Worm (Caenorhabditis elegans): ENCODE measurements around the gene ocr-3.

ocr-3 gene

DNA sequence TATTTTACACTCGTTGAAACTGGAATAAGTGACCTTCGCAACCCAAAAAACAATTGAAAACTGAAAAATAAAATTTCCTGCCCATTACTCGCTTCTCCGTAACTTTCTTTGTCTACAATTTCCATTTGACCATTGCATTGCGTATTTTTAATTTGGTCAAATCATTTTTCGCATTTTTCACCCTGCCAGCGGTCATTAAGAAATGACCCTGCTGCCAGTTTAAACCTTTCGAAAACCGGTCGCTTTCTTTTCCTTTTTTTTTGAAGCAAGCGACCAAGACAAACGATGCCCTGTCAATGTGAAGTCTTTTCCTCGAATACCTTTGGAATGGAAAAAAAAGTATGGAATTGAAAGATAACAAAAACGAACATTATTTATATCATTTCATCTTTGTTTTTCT is 7.6 kb upstream of the ocr-3 start:
- TF ChIP-seq unc-62 (GFP tag; optimal IDR thresholded peaks at IDR 0.05): no peak

DNA sequence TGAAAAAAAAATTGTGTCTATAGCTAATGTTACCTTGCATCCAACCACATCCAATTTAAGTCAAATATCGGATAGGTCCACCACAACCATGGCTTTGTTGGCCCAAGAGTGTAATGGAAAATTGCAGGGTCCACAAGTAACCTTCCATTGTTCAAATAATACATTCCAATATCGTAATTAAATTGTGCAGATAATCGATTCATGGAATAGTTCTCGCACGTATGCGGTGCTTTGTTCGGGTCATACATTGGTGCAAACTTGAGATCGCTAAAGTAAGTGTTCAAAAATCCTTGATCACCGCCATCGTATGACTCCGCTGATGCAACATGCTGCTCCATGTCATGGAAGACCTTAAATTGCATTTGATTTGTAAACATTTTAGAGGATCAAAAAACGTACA is 5.4 kb upstream of the ocr-3 start:
- no peak for TF ChIP-seq unc-62 (GFP tag; optimal IDR thresholded peaks at IDR 0.05)

DNA sequence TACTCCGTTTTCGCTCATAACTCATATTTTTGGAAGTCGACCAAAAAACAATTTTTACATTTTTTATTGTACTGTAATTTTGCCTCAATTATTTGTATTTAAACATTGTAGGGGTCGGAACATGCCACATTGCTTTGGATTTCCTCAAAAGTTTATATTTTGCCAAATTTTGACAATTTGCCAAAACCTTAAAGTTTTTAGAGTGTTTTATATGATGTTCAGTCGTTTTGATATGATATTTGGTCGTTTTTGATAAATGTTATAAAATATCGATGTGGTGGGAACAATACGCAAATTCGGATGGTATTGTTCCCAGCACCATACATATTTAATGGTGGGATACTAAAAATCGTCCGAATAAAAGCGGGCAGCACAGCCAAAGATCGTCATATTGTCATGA is 4.4 kb upstream of the ocr-3 start, which contains the start of gene T10B10.9:
T10B10.9 (plus strand) TSS at position 301 of the 400 bp plus-strand sequence.
- TF ChIP-seq unc-62 (GFP tag; optimal IDR thresholded peaks at IDR 0.05): no peak

DNA sequence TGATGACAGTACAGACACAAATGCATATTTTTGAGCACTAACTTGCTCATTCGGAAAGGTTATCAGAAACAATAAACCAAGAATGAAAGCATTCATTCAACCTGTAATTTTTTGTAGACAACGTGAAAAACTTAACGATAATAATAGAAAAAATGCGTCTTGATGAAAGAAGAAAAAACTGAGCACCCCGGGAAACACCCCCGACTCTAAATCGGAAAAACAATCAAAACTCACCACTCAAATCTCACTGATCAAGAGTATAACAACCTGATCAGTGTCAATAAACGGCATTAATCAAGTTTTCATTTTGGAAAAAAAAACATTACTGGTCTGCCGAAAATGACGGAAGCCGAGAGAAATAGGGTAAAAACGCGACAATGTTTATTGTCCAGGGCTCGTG is 2.4 kb upstream of the ocr-3 start, which contains the start of gene T10B10.8:
T10B10.8 (minus strand) TSS at position 101 of the 400 bp plus-strand sequence.
- TF ChIP-seq unc-62 (GFP tag; optimal IDR thresholded peaks at IDR 0.05): no peak

DNA sequence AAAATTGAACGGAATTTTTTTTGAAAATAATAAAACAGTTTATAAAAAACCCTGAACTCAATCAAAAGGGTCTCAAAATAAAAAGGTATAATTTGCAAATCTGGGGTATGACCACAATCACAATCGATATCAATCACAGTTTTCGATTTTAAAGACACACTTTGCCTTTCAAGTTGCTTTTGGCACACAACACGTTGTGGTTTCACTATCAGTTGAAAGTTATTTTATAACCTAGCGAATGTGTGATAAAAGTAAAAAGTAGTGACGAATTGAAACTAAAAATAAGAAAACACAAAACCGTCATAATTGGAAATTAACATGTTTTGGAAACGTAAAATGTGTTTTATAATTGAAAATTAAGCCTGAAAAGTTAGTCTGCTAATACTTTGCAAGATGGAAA is 832 bp upstream of the ocr-3 start:
- no peak for TF ChIP-seq unc-62 (GFP tag; optimal IDR thresholded peaks at IDR 0.05)

DNA sequence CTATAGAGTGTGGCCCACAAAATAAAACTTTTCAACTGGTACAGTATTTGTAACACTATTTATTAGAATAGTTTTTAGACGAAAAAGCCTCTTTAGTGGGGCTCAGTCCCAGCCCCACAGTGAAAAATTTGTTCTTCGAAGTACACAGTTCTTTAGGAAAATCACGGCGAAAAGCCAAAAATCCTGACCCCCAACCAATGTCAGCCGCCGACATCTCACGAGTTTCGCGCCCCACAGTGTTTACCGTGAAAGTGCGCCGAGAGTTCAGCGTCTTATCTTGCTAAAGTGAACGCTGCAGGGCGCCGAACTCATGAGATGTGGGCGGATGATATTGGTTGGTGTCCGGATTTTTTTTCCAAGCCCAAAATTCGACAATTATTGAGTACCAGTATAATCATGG is 2.4 kb downstream of the ocr-3 start:
- TF ChIP-seq unc-62 (GFP tag; optimal IDR thresholded peaks at IDR 0.05): no peak

DNA sequence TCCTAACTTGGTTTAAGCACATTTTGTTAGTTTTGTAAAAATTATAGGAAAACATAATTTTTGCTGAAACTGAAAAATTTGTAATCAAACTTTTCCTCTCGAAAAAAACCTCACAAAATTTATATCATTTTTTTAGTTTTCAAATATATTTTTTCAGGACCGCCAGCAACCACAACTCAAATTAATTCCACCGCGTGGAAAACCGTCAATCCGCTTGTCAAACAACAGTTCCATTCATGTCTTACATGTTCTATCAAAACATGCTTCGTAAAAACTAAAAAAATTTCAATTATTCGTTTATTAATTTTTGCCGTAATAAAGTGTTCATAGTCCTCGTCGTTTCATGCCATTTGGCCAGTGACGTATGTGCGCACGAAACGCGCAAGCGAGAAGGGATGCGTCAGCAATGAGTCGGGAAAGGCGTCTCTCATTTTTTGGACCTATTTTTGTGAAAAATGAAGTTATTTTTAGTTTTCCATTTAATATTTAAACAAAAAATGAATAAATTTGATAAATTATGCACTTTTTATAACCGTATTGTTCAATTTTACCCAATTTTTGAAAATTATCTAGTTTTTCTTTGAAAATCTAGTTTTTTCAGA is 4.9 kb downstream of the ocr-3 start, which contains the start of gene ucr-2.2:
ucr-2.2 (plus strand) TSS at position 602 of the 602 bp plus-strand sequence.
- TF ChIP-seq unc-62 (GFP tag; optimal IDR thresholded peaks at IDR 0.05): no peak

DNA sequence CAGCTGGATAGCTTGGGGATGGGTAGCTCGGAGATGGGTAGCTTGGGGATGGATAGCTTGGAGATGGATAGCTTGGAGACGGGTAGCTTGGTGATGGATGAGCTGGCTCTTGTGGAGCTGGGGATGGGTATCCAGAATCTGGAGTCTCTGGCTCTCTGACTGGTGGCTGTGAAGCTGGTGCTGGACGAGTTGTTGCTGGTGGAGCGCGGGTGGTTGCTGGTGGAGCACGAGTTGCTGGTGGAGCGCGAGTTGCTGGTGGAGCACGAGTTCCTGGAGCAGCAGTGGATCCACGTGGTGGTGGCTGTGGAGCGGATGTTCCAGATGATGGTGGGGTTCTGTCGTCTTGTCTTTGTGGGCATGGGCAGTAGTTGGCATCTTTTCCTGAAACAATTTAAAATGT is 6.7 kb downstream of the ocr-3 start:
- TF ChIP-seq unc-62 (GFP tag; optimal IDR thresholded peaks at IDR 0.05): no peak

DNA sequence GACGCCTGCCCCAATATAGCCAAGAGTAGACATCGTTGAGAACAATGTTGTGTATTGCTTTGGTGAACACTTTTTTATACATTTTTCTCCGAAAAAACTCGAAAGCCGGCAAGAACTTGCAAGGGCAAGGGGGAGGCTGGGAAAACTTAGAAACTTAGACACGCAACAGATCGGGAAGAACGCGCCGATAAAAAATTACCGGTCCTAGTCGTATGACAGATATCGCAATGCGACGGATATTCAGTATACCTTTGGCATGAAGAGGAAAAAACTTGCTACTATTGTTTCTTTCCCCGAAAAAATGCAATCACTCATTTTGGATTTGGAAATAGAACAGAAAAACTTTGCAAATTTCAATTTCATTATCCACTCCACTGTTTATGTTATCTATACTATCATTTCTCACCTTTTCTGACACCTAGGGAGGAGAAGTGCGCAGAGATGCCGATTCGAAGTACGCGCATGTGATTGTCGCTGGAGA is 7.9 kb downstream of the ocr-3 start, which contains the start of gene col-41:
col-41 (minus strand) TSS at position 51 of the 481 bp plus-strand sequence.
- no peak for TF ChIP-seq unc-62 (GFP tag; optimal IDR thresholded peaks at IDR 0.05)

DNA sequence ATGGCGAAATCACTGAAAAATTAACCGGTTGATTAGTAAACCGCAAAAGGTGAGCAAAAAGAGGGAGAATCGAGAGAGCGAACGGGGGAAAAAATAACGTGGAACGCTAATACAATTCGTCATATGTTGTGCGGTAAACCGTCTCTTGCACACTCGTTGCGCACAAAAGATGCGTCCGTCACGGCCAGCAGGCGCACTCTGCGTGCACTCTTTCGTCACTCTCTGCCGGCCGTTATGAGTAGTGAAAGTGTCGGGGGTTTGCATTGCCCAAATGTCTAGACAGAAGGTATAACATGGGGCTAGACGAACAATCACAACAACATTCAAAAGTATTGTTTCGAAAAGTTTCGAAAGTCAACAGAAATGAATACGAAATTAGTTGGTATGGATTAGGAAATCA is 12.9 kb downstream of the ocr-3 start, which contains the start of gene pkhm-2:
pkhm-2 (minus strand) TSS at position 12 of the 400 bp plus-strand sequence.
- TF ChIP-seq unc-62 (GFP tag; optimal IDR thresholded peaks at IDR 0.05): no peak

DNA sequence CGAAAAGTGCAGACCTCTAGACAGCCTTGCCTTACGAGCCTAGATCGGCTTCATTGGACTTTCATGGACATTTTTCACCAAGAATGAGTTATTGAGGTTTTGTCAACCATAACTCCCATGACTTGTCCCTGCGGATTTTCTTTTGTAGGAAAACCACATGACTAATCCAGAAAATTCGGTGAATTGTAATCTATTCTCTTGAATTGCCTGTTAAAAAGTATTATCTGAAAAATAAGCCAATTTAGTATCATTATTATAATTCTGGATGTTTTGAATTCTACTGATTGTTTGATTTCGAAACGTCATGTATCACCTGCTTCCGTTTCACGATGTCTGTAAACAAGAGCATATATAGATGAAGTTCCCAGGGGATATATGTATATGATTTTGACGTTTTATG is 20.0 kb downstream of the ocr-3 start:
- no peak for TF ChIP-seq unc-62 (GFP tag; optimal IDR thresholded peaks at IDR 0.05)

DNA sequence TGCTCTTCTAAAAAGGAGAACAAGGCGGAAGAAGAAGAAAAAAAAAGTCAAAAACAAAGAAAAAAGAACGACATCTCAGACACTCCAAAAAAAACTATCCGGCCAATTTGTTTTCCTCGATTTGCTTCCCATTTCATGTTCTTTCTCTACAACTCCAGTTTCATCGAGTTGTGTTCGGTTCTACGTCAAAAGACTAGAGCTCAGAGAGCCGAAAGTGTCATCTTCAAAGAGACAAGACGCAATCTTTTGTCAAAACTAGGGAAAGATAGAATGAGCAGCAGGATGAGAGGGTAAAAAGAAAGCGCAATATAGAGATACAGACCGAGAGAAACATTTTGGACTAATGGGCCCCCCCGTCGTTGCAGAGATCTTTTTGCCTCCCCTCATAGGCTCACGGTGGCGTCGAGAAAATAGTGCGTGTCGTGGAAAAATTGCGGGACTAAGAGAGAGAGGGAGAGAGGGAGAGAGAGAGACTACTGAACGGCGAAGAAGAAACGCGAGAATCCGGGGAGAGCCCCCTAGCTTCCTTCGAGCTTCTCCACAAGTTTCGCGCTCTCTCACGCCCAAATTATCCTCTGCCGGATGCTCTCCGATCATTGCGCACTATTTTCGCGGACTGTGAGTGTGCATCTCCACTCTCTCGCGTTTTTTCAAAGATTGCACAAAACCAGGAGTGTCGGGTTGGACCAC is 20.6 kb downstream of the ocr-3 start:
- TF ChIP-seq unc-62 (GFP tag; optimal IDR thresholded peaks at IDR 0.05): no peak

DNA sequence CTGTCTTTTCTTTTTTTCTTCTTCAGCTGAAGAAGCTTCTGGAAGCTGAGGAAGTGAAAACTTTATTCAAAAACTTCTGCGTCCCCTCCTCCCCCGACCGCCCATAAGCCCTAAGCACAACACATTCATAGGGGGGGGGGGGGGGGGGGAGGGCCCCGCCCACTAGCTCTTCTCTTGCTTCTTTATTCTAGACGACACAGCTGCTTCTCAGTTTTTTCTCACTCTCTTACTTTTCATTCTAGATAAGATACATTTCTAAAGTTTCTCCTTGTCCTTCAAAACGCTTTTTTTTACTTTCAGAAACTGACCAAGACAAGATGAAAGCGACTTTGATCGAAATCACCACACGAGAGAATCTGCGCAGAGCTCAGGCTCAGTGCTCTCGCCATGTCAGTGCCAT is 21.3 kb downstream of the ocr-3 start, which contains the start of gene T10B10.4:
T10B10.4 (plus strand) TSS at position 301 of the 400 bp plus-strand sequence.
- TF ChIP-seq unc-62 (GFP tag; optimal IDR thresholded peaks at IDR 0.05): no peak

DNA sequence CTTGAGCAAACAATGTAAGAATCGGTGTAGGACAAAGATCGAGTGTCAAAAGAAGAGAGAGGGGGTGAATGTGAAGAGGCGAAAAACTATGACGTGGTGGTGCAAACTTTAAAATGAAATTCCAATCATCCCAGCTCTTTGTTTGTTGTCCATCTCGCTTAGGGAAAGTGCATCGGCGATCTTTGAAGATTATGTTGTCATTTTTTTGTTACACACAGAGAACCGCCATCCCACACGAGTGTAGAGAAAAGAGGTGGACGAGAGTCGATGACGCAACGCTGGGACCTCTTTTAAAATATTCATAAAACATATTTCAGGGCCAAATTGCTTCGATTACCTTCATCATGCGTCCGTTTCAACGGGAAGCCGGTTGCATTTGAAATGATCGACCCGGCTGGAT is 22.8 kb downstream of the ocr-3 start:
- no peak for TF ChIP-seq unc-62 (GFP tag; optimal IDR thresholded peaks at IDR 0.05)

DNA sequence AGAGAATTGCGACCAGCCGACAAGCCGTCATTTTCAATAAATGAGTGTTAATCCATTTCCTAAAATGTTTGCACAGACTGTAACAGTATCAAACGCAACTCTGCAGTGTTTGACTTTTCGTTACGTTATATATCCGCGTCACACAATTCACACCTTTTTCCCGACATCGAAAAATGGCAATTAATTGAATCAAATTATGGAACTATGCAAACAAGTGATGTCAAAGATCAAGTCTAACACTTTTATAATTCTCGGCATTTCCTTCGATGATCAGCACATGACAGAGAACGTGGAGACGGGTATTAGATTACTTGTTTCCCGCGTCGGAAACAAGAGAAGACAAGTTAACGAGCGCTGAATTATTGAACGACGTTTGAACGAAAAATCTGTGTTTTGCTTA is 25.8 kb downstream of the ocr-3 start, which contains the start of gene phat-6:
phat-6 (minus strand) TSS at position 101 of the 400 bp plus-strand sequence.
- no peak for TF ChIP-seq unc-62 (GFP tag; optimal IDR thresholded peaks at IDR 0.05)

DNA sequence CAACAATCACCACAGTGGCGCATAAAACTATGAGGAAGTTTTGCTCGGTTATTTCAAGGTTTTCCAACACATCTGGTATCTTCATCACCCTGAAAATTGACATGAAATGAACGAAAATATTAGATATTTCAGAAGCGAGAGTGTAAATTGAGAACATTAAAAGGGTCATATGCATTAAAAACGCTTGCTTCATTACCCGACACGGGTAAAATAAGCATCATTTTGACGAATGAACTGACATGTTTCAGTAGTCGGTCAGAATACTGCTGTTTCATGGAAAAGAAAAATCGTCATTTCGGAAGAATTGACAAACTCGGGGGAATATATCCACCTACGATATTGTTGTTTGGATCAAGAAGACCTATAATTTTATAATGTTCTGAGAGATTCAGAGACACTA is 30.5 kb downstream of the ocr-3 start, which contains the start of gene snt-7:
snt-7 (minus strand) TSS at position 101 of the 400 bp plus-strand sequence.
- TF ChIP-seq unc-62 (GFP tag; optimal IDR thresholded peaks at IDR 0.05): no peak

DNA sequence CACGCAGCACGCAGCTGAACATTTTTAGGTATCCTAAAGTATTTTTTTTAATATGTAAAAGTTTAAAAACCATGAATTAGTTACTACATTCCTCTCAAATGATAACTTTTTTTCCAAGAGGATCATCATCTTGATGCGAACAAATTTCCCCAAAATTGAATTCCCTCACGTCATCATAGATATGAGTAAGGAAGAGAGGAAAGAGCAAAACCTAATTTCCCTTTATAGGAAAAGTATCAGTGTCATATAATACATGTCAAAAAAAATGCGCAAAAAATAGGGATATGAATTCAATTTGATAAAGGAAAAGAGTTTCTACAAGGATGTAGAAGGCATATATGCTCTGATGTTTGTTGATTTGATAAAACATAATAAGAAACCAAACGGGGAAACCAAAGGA is 31.6 kb downstream of the ocr-3 start:
- no peak for TF ChIP-seq unc-62 (GFP tag; optimal IDR thresholded peaks at IDR 0.05)

Measured in whole organism, dauer.